Worm (Caenorhabditis elegans): ENCODE data around the gene ulp-3.

Gene ulp-3

ce11 chrIV:1971078-1971477 is 7.6 kb downstream of the ulp-3 start:
- TF ChIP-seq unc-62 (GFP tag; optimal IDR thresholded peaks at IDR 0.05): no peak

DNA sequence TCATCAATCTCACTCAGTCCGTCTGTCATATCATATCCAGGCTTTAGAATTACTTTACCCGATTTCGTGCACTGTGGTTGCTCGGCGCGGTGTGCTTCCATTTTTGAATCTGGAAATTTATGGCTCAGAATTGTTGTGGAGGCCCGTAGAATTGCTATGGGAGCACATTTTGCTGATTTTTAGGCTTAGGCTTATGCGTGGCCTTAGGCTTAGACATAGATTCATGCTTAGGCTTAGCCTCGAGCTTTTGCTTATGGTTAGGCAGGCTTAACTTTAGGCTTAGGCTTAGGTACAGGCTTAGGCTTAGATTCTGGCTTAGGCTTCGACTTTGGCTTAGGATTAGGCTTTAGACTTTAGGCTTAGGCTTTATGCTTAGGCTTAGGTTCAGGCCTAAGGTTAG is 8.8 kb downstream of the ulp-3 start, which contains the start of gene Y76B12C.4:
Y76B12C.4 (minus strand) TSS at position 101 of the 400 bp plus-strand sequence.
- no peak for TF ChIP-seq unc-62 (GFP tag; optimal IDR thresholded peaks at IDR 0.05)

ce11 chrIV:1973372-1973771 is 9.9 kb downstream of the ulp-3 start, which contains the start of gene Y76B12C.3:
Gene Y76B12C.3 (plus strand): TSS chrIV:1973705.
- no peak for TF ChIP-seq unc-62 (GFP tag; optimal IDR thresholded peaks at IDR 0.05)

ce11 chrIV:1975594-1975993 is 12.2 kb downstream of the ulp-3 start:
- TF ChIP-seq unc-62 (GFP tag; optimal IDR thresholded peaks at IDR 0.05): no peak

DNA sequence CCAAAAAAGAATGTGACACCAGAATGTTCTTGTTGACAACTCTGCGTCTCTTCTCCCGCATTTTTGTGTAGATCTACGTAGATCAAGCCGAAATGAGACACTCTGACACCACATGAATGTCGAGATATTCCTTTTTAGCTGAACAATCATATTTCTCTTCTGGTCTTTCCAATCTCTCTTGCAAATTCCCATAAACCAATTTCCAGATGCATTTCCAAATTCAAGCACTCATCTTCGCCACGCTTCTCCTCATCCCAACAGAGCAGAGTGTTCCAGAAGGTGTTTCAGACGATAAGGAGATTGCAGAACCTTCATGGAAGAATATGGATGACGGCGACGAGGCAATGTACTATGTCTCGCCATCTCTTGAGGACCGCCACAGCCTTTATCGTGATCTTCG is 16.3 kb downstream of the ulp-3 start, which contains the start of gene Y76B12C.8:
Y76B12C.8 (plus strand) TSS at position 207 of the 400 bp plus-strand sequence.
- no peak for TF ChIP-seq unc-62 (GFP tag; optimal IDR thresholded peaks at IDR 0.05)

DNA sequence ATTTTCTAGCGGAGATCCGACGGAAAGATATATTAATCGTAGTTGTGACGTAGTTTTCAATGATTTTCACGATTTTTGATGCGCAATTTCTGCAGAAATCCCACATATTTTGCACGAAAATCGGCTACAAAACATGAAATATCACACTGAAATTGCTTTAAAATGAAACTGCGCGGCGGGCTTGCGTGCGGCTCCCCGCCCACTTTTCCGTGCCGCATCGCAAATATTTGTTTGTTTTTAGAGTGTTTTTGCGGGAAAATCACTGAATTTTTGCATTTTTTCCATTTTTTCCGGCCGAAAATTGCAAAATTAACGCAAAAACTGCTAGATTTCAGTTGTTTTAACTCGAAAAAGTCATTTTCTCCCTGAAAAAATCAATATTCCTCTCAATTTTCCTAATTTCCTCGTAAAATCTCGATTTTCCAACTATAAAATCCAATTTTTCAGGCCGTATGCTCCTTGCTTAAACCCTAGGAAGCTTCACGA is 17.6 kb downstream of the ulp-3 start, which contains the start of gene Y76B12C.6:
Y76B12C.6 (plus strand) TSS at position 436 of the 486 bp plus-strand sequence.
- TF ChIP-seq unc-62 (GFP tag; optimal IDR thresholded peaks at IDR 0.05): no peak

ce11 chrIV:1990843-1991339 is 27.5 kb downstream of the ulp-3 start:
- no peak for TF ChIP-seq unc-62 (GFP tag; optimal IDR thresholded peaks at IDR 0.05)

ce11 chrIV:1992789-1993188 is 29.4 kb downstream of the ulp-3 start, which contains the start of gene xpc-1:
Gene xpc-1 (plus strand): TSS chrIV:1993089.
- no peak for TF ChIP-seq unc-62 (GFP tag; optimal IDR thresholded peaks at IDR 0.05)

DNA sequence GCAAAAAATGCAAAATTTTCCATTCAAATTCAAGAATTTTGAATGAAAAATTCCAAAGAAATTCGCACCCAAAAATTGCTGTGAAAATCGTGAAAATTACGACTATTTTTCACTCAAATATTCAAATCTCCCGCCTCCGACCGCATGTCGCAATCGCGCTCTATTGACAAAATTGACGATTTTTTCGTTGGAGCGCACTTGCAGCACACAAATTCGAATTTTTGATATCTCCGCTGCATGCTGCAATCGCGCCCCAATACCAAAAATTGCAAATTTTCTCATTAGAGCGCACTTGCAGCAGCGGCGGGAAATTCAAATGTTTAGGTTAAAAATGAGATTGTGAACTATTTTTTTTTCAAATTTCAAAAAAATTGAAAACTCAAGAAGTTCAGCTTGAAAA is 34.3 kb downstream of the ulp-3 start:
- TF ChIP-seq unc-62 (GFP tag; optimal IDR thresholded peaks at IDR 0.05): no peak

ce11 chrIV:2002290-2002689 is 38.9 kb downstream of the ulp-3 start:
- no peak for TF ChIP-seq unc-62 (GFP tag; optimal IDR thresholded peaks at IDR 0.05)

DNA sequence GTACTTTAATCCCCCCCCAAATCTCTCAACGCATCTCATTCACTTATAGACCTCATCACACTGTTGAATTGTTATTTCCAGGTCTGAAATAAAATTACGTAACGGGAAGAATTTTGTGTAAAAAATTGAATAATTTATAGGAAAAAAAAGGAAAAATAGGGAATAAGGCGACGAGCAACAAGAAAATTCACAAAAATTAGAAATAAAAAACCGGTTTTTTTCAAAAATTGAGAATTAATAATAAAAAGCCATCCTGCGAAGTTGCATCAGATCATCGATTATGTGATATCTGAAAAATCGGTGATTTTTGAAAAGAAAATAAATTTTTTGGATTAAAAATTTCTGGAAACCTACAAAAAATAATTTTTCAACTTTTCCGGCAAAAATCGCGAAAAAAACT is 45.5 kb downstream of the ulp-3 start:
- TF ChIP-seq unc-62 (GFP tag; optimal IDR thresholded peaks at IDR 0.05): no peak
